Fruit fly (Drosophila melanogaster) whole organism, embryonic: ENCODE results near the gene bero.

Source experiments
- Aef1 ChIP-seq: fragments of 200-800 bp; sonication (Bioruptor generic); IDR thresholded peaks from 3 replicates; pipeline ENCODE4 v1.3.6; 2022; ENCODE audit warnings: missing biosample characterization, missing genetic modification characterization
- CG1024 ChIP-seq: fragments of 200-800 bp; sonication (Bioruptor generic); IDR thresholded peaks from 2 replicates; pipeline ENCODE4 v1.3.6; 2022; ENCODE audit warnings: missing biosample characterization, missing genetic modification characterization
- CG12659 ChIP-seq: fragments of 200-800 bp; sonication (Bioruptor generic); optimal IDR thresholded peaks from 3 replicates; lab custom pipeline; 2017; ENCODE audit warnings: mild to moderate bottlenecking, missing biosample characterization, missing genetic modification reagents, missing genetic modification characterization
- CG13123 ChIP-seq: fragments of 200-800 bp; sonication (Bioruptor generic); optimal IDR thresholded peaks from 2 replicates; lab custom pipeline; 2016; ENCODE audit warnings: missing biosample characterization, missing genetic modification characterization
- CG14441 ChIP-seq: fragments of 200-800 bp; sonication (Bioruptor generic); IDR thresholded peaks from 2 replicates; pipeline ENCODE4 v1.3.6; 2022; ENCODE audit warnings: missing biosample characterization, missing genetic modification characterization
- CG17359 ChIP-seq: fragments of 200-800 bp; sonication (Bioruptor generic); optimal IDR thresholded peaks from 3 replicates; lab custom pipeline; 2018; ENCODE audit warnings: missing biosample characterization, mild to moderate bottlenecking, missing genetic modification characterization, moderate library complexity
- CG17829 ChIP-seq: fragments of 200-800 bp; optimal IDR thresholded peaks from 2 replicates; lab custom pipeline; 2019; ENCODE audit warnings: missing biosample characterization, mild to moderate bottlenecking, missing genetic modification characterization, moderate library complexity
- CG2678 ChIP-seq: fragments of 200-800 bp; sonication (Bioruptor generic); optimal IDR thresholded peaks from 3 replicates; lab custom pipeline; 2019; ENCODE audit warnings: missing biosample characterization, mild to moderate bottlenecking, missing genetic modification characterization, moderate library complexity
- CG2712 ChIP-seq: fragments of 200-800 bp; optimal IDR thresholded peaks from 3 replicates; lab custom pipeline; 2019; ENCODE audit warnings: missing biosample characterization, mild to moderate bottlenecking, missing genetic modification characterization, moderate library complexity
- CG3065 ChIP-seq: fragments of 200-800 bp; sonication (Bioruptor generic); optimal IDR thresholded peaks from 2 replicates; lab custom pipeline; 2016; ENCODE audit warnings: missing biosample characterization, missing genetic modification characterization
- CG3163 ChIP-seq: fragments of 200-800 bp; sonication (Bioruptor generic); optimal IDR thresholded peaks from 3 replicates; lab custom pipeline; 2016; ENCODE audit warnings: missing biosample characterization, missing genetic modification characterization
- CG3281 ChIP-seq: fragments of 200-800 bp; sonication (Bioruptor generic); optimal IDR thresholded peaks from 3 replicates; lab custom pipeline; 2017; ENCODE audit warnings: missing biosample characterization, mild to moderate bottlenecking, missing genetic modification characterization
- CG4424 ChIP-seq: fragments of 200-800 bp; sonication (Bioruptor generic); optimal IDR thresholded peaks from 3 replicates; lab custom pipeline; 2016; ENCODE audit warnings: missing biosample characterization, missing genetic modification characterization
- CG7357 ChIP-seq: fragments of 200-800 bp; sonication (Bioruptor generic); IDR thresholded peaks from 3 replicates; pipeline ENCODE4 v1.3.6; 2022; ENCODE audit warnings: missing biosample characterization, missing genetic modification characterization
- CG7372 ChIP-seq: fragments of 200-800 bp; sonication (Bioruptor generic); IDR thresholded peaks from 2 replicates; pipeline ENCODE4 v1.3.6; 2022; ENCODE audit warnings: missing biosample characterization, missing genetic modification characterization
- CG7786 ChIP-seq: fragments of 200-800 bp; sonication (Bioruptor generic); optimal IDR thresholded peaks from 2 replicates; lab custom pipeline; 2016; ENCODE audit warnings: missing biosample characterization, missing genetic modification characterization
- CG7839 ChIP-seq: fragments of 200-800 bp; sonication (Bioruptor generic); optimal IDR thresholded peaks from 3 replicates; lab custom pipeline; 2018; ENCODE audit warnings: missing biosample characterization, mild to moderate bottlenecking, missing genetic modification characterization, moderate library complexity
- CG9437 ChIP-seq: fragments of 200-800 bp; sonication (Bioruptor generic); optimal IDR thresholded peaks from 2 replicates; lab custom pipeline; 2018; ENCODE audit warnings: missing biosample characterization, mild to moderate bottlenecking, missing genetic modification characterization
- CkIIα-i1 ChIP-seq: fragments of 200-800 bp; sonication (Bioruptor generic); IDR thresholded peaks from 2 replicates; pipeline ENCODE4 v1.3.6; 2022; ENCODE audit warnings: missing biosample characterization, missing genetic modification characterization
- Drgx ChIP-seq: fragments of 200-800 bp; sonication (Bioruptor generic); IDR thresholded peaks from 2 replicates; pipeline ENCODE4 v1.3.6; 2022; ENCODE audit warnings: missing biosample characterization, missing genetic modification characterization
- HLH54F ChIP-seq: fragments of 200-800 bp; sonication (Bioruptor generic); optimal IDR thresholded peaks from 3 replicates; lab custom pipeline; 2016; ENCODE audit warnings: missing biosample characterization, missing genetic modification characterization
- PHDP ChIP-seq: fragments of 200-800 bp; sonication (Bioruptor generic); optimal IDR thresholded peaks from 3 replicates; lab custom pipeline; 2018; ENCODE audit warnings: missing biosample characterization, mild to moderate bottlenecking, missing genetic modification characterization, moderate library complexity
- abd-A ChIP-seq: fragments of 200-800 bp; sonication (Bioruptor generic); optimal IDR thresholded peaks from 3 replicates; lab custom pipeline; 2019; ENCODE audit warnings: missing biosample characterization, mild to moderate bottlenecking, missing genetic modification characterization, moderate library complexity
- ac ChIP-seq: fragments of 200-800 bp; sonication (Bioruptor generic); optimal IDR thresholded peaks from 3 replicates; lab custom pipeline; 2017; ENCODE audit warnings: missing biosample characterization, mild to moderate bottlenecking, missing genetic modification characterization
- ap ChIP-seq: fragments of 200-800 bp; sonication (Bioruptor generic); IDR thresholded peaks from 2 replicates; pipeline ENCODE4 v1.3.6; 2022; ENCODE audit warnings: missing biosample characterization, missing genetic modification characterization
- ase ChIP-seq: fragments of 200-800 bp; sonication (Bioruptor generic); IDR thresholded peaks from 3 replicates; pipeline ENCODE4 v1.3.6; 2022; ENCODE audit warnings: missing biosample characterization, missing genetic modification characterization
- bigmax ChIP-seq: fragments of 200-800 bp; sonication (Bioruptor generic); optimal IDR thresholded peaks from 2 replicates; lab custom pipeline; 2018; ENCODE audit warnings: missing biosample characterization, mild to moderate bottlenecking, missing genetic modification characterization
- btn ChIP-seq: fragments of 200-800 bp; sonication (Bioruptor generic); optimal IDR thresholded peaks from 2 replicates; lab custom pipeline; 2016; ENCODE audit warnings: missing biosample characterization, missing genetic modification characterization
- chinmo ChIP-seq: fragments of 200-800 bp; sonication (Bioruptor generic); IDR thresholded peaks from 4 replicates; pipeline ENCODE4 v1.3.6; 2022; ENCODE audit warnings: missing biosample characterization, missing genetic modification characterization; ENCODE audit not compliant: partially characterized antibody
- chm ChIP-seq: fragments of 200-800 bp; sonication (Bioruptor generic); IDR thresholded peaks from 2 replicates; pipeline ENCODE4 v1.3.6; 2022; ENCODE audit warnings: missing biosample characterization, missing genetic modification characterization
- ci ChIP-seq: fragments of 200-800 bp; sonication (Bioruptor generic); IDR thresholded peaks from 3 replicates; pipeline ENCODE4 v1.3.6; 2022; ENCODE audit warnings: missing biosample characterization, missing genetic modification characterization
- crp ChIP-seq, 2 experiments: fragments of 200-800 bp; sonication (Bioruptor generic); optimal IDR thresholded peaks; 2 replicates in 1 of 2; 3 replicates in 1 of 2; lab custom pipeline; 2017; ENCODE audit warnings: missing biosample characterization in 2 of 2, missing genetic modification characterization in 2 of 2, mild to moderate bottlenecking in 1 of 2, moderate library complexity in 1 of 2
- dm ChIP-seq: fragments of 200-800 bp; sonication (Bioruptor generic); optimal IDR thresholded peaks from 3 replicates; lab custom pipeline; 2016; ENCODE audit warnings: missing biosample characterization, missing genetic modification characterization
- dmrt11E ChIP-seq: fragments of 200-800 bp; sonication (Bioruptor generic); optimal IDR thresholded peaks from 3 replicates; lab custom pipeline; 2018; ENCODE audit warnings: missing biosample characterization, mild to moderate bottlenecking, missing genetic modification characterization, moderate library complexity
- h ChIP-seq: fragments of >200 bp; optimal IDR thresholded peaks from 2 replicates; lab custom pipeline; 2017
- ham ChIP-seq: fragments of 200-800 bp; sonication (Bioruptor generic); IDR thresholded peaks from 2 replicates; pipeline ENCODE4 v1.3.6; 2022; ENCODE audit warnings: missing biosample characterization, missing genetic modification characterization
- hth ChIP-seq: fragments of >200 bp; optimal IDR thresholded peaks from 2 replicates; lab custom pipeline; 2017; ENCODE audit warnings: inconsistent platforms
- kay ChIP-seq: fragments of 200-800 bp; sonication (Bioruptor generic); optimal IDR thresholded peaks from 2 replicates; lab custom pipeline; 2016; ENCODE audit warnings: missing biosample characterization, missing genetic modification characterization
- lab ChIP-seq: fragments of 200-800 bp; sonication (Bioruptor generic); optimal IDR thresholded peaks from 3 replicates; lab custom pipeline; 2017; ENCODE audit warnings: missing biosample characterization, missing genetic modification characterization, mild to moderate bottlenecking, moderate library complexity, missing genetic modification reagents
- org-1 ChIP-seq: fragments of 200-800 bp; sonication (Bioruptor generic); optimal IDR thresholded peaks from 2 replicates; lab custom pipeline; 2017; ENCODE audit warnings: missing biosample characterization, missing genetic modification characterization
- ranshi ChIP-seq: fragments of 200-800 bp; sonication (Bioruptor generic); IDR thresholded peaks from 2 replicates; pipeline ENCODE4 v1.3.6; 2022; ENCODE audit warnings: missing biosample characterization, missing genetic modification characterization
- row ChIP-seq: fragments of 200-800 bp; sonication (Bioruptor generic); IDR thresholded peaks from 3 replicates; pipeline ENCODE4 v1.3.6; 2022; ENCODE audit warnings: missing biosample characterization, missing genetic modification characterization
- slbo ChIP-seq: fragments of 200-800 bp; sonication (Bioruptor generic); IDR thresholded peaks from 2 replicates; pipeline ENCODE4 v1.3.6; 2022; ENCODE audit warnings: missing biosample characterization, missing genetic modification characterization
- slou ChIP-seq: fragments of 200-800 bp; sonication (Bioruptor generic); optimal IDR thresholded peaks from 3 replicates; lab custom pipeline; 2016; ENCODE audit warnings: missing biosample characterization, missing genetic modification characterization
- stwl ChIP-seq: fragments of 200-800 bp; sonication (Bioruptor generic); optimal IDR thresholded peaks from 3 replicates; lab custom pipeline; 2018; ENCODE audit warnings: missing biosample characterization, mild to moderate bottlenecking, missing genetic modification characterization, moderate library complexity
- tap ChIP-seq: fragments of 200-800 bp; optimal IDR thresholded peaks from 3 replicates; lab custom pipeline; 2019; ENCODE audit warnings: missing biosample characterization, mild to moderate bottlenecking, missing genetic modification characterization, moderate library complexity
- tgo ChIP-seq: fragments of 200-800 bp; sonication (Bioruptor generic); IDR thresholded peaks from 3 replicates; pipeline ENCODE4 v1.3.6; 2022; ENCODE audit warnings: missing biosample characterization, missing genetic modification characterization
- tll ChIP-seq, 2 experiments: fragments of 200-800 bp in 1 of 2; fragments of >200 bp in 1 of 2; sonication (Bioruptor generic) in 1 of 2; optimal IDR thresholded peaks; 2 replicates each; lab custom pipeline; 2017 to 2019; ENCODE audit warnings: missing biosample characterization in 2 of 2, missing genetic modification characterization in 2 of 2, mild to moderate bottlenecking in 1 of 2, moderate library complexity in 1 of 2
- ttk ChIP-seq: fragments of 200-800 bp; sonication (Bioruptor generic); IDR thresholded peaks from 2 replicates; pipeline ENCODE4 v2.1.2; 2022; ENCODE audit warnings: missing biosample characterization, missing genetic modification characterization
- wek ChIP-seq: fragments of 200-800 bp; sonication (Bioruptor generic); optimal IDR thresholded peaks from 3 replicates; lab custom pipeline; 2018; ENCODE audit warnings: missing biosample characterization, mild to moderate bottlenecking, missing genetic modification characterization, moderate library complexity
- z ChIP-seq: fragments of 200-800 bp; sonication (Bioruptor generic); IDR thresholded peaks from 3 replicates; pipeline ENCODE4 v1.3.6; 2022; ENCODE audit warnings: missing biosample characterization, missing genetic modification characterization
- zfh1 ChIP-seq: fragments of 200-800 bp; sonication (Bioruptor generic); IDR thresholded peaks from 3 replicates; pipeline ENCODE4 v1.3.6; 2022; ENCODE audit warnings: missing biosample characterization, missing genetic modification characterization

bero gene

dm6 chr2L:20891188-20891587 lies 32.7 kb downstream of the bero start:
- TF ChIP-seq CG17829 (tag; lab: Kevin White, UChicago) (no peak), CG7839 (tag; lab: Kevin White, UChicago) (peak; percentile 10), CG13123 (GFP tag; lab: Kevin White, UChicago) (no peak), bigmax (GFP tag; lab: Kevin White, UChicago) (no peak), tap (tag; lab: Kevin White, UChicago) (no peak), ap (GFP tag; lab: Robert Waterston, UW) (no peak), slbo (GFP tag; lab: Robert Waterston, UW) (peak; percentile 57), CG9437 (GFP tag; lab: Kevin White, UChicago) (no peak), CG4424 (no peak), CG12659 (GFP tag; lab: Kevin White, UChicago) (peak; percentile 8), btn (GFP tag; lab: Kevin White, UChicago) (no peak), row (GFP tag; lab: Robert Waterston, UW) (peak; percentile 54), ttk (GFP tag; lab: Robert Waterston, UW) (no peak), ci (GFP tag; lab: Robert Waterston, UW) (peak; percentile 54; the same call in 1 of the 3 replicates), Aef1 (GFP tag; lab: Robert Waterston, UW) (no peak), dmrt11E (tag; lab: Kevin White, UChicago) (no peak), h (lab: Kevin White, UChicago) (no peak), lab (GFP tag; lab: Kevin White, UChicago) (peak; percentile 61), z (0 out of 3 replicates have a peak, but pooled peaks have one; percentile 21), CG3281 (GFP tag; lab: Kevin White, UChicago) (no peak), CG3163 (GFP tag; lab: Kevin White, UChicago) (no peak), CkIIα-i1 (GFP tag; lab: Robert Waterston, UW) (no peak), tgo (GFP tag; lab: Robert Waterston, UW) (peak; percentile 24; the same call in 2 of the 3 replicates), CG7786 (GFP tag; lab: Kevin White, UChicago) (no peak), kay (GFP tag; lab: Kevin White, UChicago) (no peak), hth (lab: Kevin White, UChicago) (no peak), CG7357 (GFP tag; lab: Robert Waterston, UW) (no peak), CG14441 (GFP tag; lab: Robert Waterston, UW) (peak; percentile 53; the same call in 1 of the 2 replicates), ase (GFP tag; lab: Robert Waterston, UW) (no peak), abd-A (tag; lab: Kevin White, UChicago) (peak; percentile 57), PHDP (tag; lab: Kevin White, UChicago) (no peak), org-1 (no peak), ac (no peak), slou (GFP tag; lab: Kevin White, UChicago) (no peak), CG1024 (GFP tag; lab: Robert Waterston, UW) (peak; percentile 26; the same call in 1 of the 2 replicates), Drgx (GFP tag; lab: Robert Waterston, UW) (peak; percentile 61), CG17359 (peak; percentile 32), CG3065 (GFP tag; lab: Kevin White, UChicago) (no peak), ranshi (GFP tag; lab: Robert Waterston, UW) (0 out of 2 replicates have a peak, but pooled peaks have one; percentile 25), crp (GFP tag; optimal IDR thresholded peaks at IDR 0.05; lab: Kevin White, UChicago) (no peak), chinmo (peak; percentile 63; the same call in 2 of the 4 replicates), ham (GFP tag; lab: Robert Waterston, UW) (no peak), tll (GFP tag; optimal IDR thresholded peaks at IDR 0.05; lab: Kevin White, UChicago) (no peak), zfh1 (peak; percentile 38; the same call in 1 of the 3 replicates), CG7372 (GFP tag; lab: Robert Waterston, UW) (no peak), CG2712 (tag; lab: Kevin White, UChicago) (no peak), dm (GFP tag; lab: Kevin White, UChicago) (no peak), stwl (tag; lab: Kevin White, UChicago) (peak; percentile 78), CG2678 (tag; lab: Kevin White, UChicago) (no peak), HLH54F (GFP tag; lab: Kevin White, UChicago) (no peak), chm (0 out of 2 replicates have a peak, but pooled peaks have one; percentile 42), wek (GFP tag; lab: Kevin White, UChicago) (no peak)
